Worm (Caenorhabditis elegans) whole organism, mixed stage, embryonic: Measurements from ENCODE around the gene F17A2.13.

ENCODE experiments used
- M03D4.4 ChIP-seq: sonication (generic microtip); optimal IDR thresholded peaks from 2 replicates; lab custom pipeline; 2017; ENCODE audit warnings: mild to moderate bottlenecking, missing genetic modification characterization, missing compliant biosample characterization
- elt-3 ChIP-seq: fragments of 150-350 bp; optimal IDR thresholded peaks from 2 replicates; lab custom pipeline; 2014; ENCODE audit warnings: missing biosample characterization, missing genetic modification characterization
- lsy-2 ChIP-seq: fragments of 150-350 bp; optimal IDR thresholded peaks from 2 replicates; lab custom pipeline; 2014; ENCODE audit warnings: missing biosample characterization, missing genetic modification characterization
- mep-1 ChIP-seq: fragments of 150-350 bp; optimal IDR thresholded peaks from 2 replicates; lab custom pipeline; 2017; ENCODE audit warnings: missing biosample characterization, missing genetic modification reagents, missing genetic modification characterization, inconsistent platforms
- nhr-12 ChIP-seq: fragments of 150-350 bp; optimal IDR thresholded peaks from 2 replicates; lab custom pipeline; 2014; ENCODE audit warnings: missing biosample characterization, missing genetic modification characterization
- nhr-237 ChIP-seq: fragments of 150-350 bp; optimal IDR thresholded peaks from 2 replicates; lab custom pipeline; 2014; ENCODE audit warnings: missing biosample characterization, missing genetic modification characterization
- nhr-28 ChIP-seq: fragments of 150-350 bp; optimal IDR thresholded peaks from 2 replicates; lab custom pipeline; 2014; ENCODE audit warnings: missing biosample characterization, missing genetic modification characterization
- nhr-76 ChIP-seq: sonication (generic microtip); optimal IDR thresholded peaks from 2 replicates; lab custom pipeline; 2017; ENCODE audit warnings: missing biosample characterization, missing genetic modification characterization
- pha-4 ChIP-seq: fragments of 150-350 bp; optimal IDR thresholded peaks from 2 replicates; lab custom pipeline; 2018; ENCODE audit warnings: missing biosample characterization, missing genetic modification reagents, missing genetic modification characterization
- sem-2 ChIP-seq: fragments of 200-800 bp; sonication (Bioruptor generic); optimal IDR thresholded peaks from 2 replicates; lab custom pipeline; 2018; ENCODE audit warnings: mild to moderate bottlenecking, missing genetic modification characterization, missing compliant biosample characterization
- unc-39 ChIP-seq: fragments of 150-350 bp; optimal IDR thresholded peaks from 2 replicates; lab custom pipeline; 2014; ENCODE audit warnings: missing biosample characterization, missing genetic modification characterization
- unc-62 ChIP-seq: fragments of 150-350 bp; optimal IDR thresholded peaks from 2 replicates; lab custom pipeline; 2014; ENCODE audit warnings: missing biosample characterization, missing genetic modification reagents, missing genetic modification characterization
- zip-8 ChIP-seq: fragments of 150-350 bp; optimal IDR thresholded peaks from 2 replicates; lab custom pipeline; 2014; ENCODE audit warnings: missing biosample characterization, missing genetic modification characterization
- ztf-11 ChIP-seq: fragments of 150-350 bp; optimal IDR thresholded peaks from 2 replicates; lab custom pipeline; 2014; ENCODE audit warnings: missing biosample characterization, missing genetic modification characterization

DNA sequence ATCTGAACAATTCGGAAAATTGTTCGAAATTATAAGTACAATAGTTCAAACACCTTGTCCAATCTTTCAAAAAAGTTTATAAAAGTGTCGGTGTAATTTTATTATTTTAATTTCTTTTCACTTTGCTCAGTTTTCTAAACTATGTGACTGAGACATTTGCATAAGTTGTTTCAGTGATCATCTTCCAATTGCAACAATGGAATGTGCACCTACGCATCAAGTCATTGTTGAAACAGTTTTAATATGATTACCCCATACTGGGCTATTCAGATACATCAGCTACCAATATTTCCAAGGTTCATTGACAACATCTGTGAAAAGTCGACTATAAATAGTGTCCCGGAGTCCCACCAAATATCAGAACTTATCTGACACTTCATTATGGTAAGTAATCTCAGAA, 35.7 kb downstream of the F17A2.13 start, which contains the start of gene nspc-13:
- no peak for TF ChIP-seq pha-4 (tag; lab: Kevin White, UChicago)
- no peak for TF ChIP-seq unc-62 (GFP tag; lab: Kevin White, UChicago)
- TF ChIP-seq lsy-2: no peak
- TF ChIP-seq elt-3: no peak
- no peak for TF ChIP-seq nhr-76 (tag; lab: Kevin White, UChicago)
- no peak for TF ChIP-seq nhr-28 (tag; lab: Kevin White, UChicago)
- no peak for TF ChIP-seq nhr-237 (tag; lab: Kevin White, UChicago)
- no peak for TF ChIP-seq zip-8 (tag; lab: Kevin White, UChicago)
- TF ChIP-seq M03D4.4 (tag; lab: Kevin White, UChicago): no peak
- no peak for TF ChIP-seq mep-1
- no peak for TF ChIP-seq ztf-11 (tag; lab: Kevin White, UChicago)
- TF ChIP-seq unc-39 (tag; lab: Kevin White, UChicago): no peak
- no peak for TF ChIP-seq nhr-12 (tag; lab: Kevin White, UChicago)
- TF ChIP-seq sem-2 (GFP tag; lab: Kevin White, UChicago): no peak
